Worm (Caenorhabditis elegans) whole organism, L4/young adult: ENCODE data around the gene Y62F5A.12.

Experiments used
- W03F9.2 ChIP-seq: fragments of 150-350 bp; optimal IDR thresholded peaks from 2 replicates; lab custom pipeline; 2014; ENCODE audit warnings: missing biosample characterization, missing genetic modification characterization
- him-1 ChIP-seq: sonication (generic microtip); optimal IDR thresholded peaks from 2 replicates; lab custom pipeline; 2016; ENCODE audit warnings: missing genotype, missing genetic modification reagents, missing genetic modification characterization, missing compliant biosample characterization

- TF ChIP-seq him-1 (tag; lab: Kevin White, UChicago) (no peak), W03F9.2 (tag; lab: Kevin White, UChicago) (no peak)
Observed at ce11 chrII:11535924-11536323, 1.6 kb upstream of the Y62F5A.12 start.
